Fruit fly (Drosophila melanogaster) whole organism, embryonic: Measurements from ENCODE around the gene CG32147.

Experiments used
- Abd-B ChIP-seq: fragments of 200-800 bp; sonication (Bioruptor generic); optimal IDR thresholded peaks from 2 replicates; lab custom pipeline; 2018; ENCODE audit warnings: missing biosample characterization, mild to moderate bottlenecking, missing genetic modification characterization, moderate library complexity
- Awh ChIP-seq: fragments of 200-800 bp; sonication (Bioruptor generic); IDR thresholded peaks from 2 replicates; pipeline ENCODE4, ENCODE4 v1.3.6; 2022; ENCODE audit warnings: missing biosample characterization, missing genetic modification characterization
- B-H1 ChIP-seq: fragments of 200-800 bp; sonication (Bioruptor generic); IDR thresholded peaks from 3 replicates; pipeline ENCODE4 v1.3.6; 2022; ENCODE audit warnings: missing biosample characterization, missing genetic modification characterization
- CG1024 ChIP-seq: fragments of 200-800 bp; sonication (Bioruptor generic); IDR thresholded peaks from 2 replicates; pipeline ENCODE4 v1.3.6; 2022; ENCODE audit warnings: missing biosample characterization, missing genetic modification characterization
- CG10267 ChIP-seq: fragments of 200-800 bp; sonication (Bioruptor generic); optimal IDR thresholded peaks from 2 replicates; lab custom pipeline; 2018; ENCODE audit warnings: missing biosample characterization, mild to moderate bottlenecking, missing genetic modification characterization, moderate library complexity
- CG10431 ChIP-seq: fragments of 200-800 bp; sonication (Bioruptor generic); optimal IDR thresholded peaks from 3 replicates; lab custom pipeline; 2018; ENCODE audit warnings: missing biosample characterization, mild to moderate bottlenecking, missing genetic modification characterization
- CG11093 ChIP-seq: fragments of 200-800 bp; sonication (Bioruptor generic); IDR thresholded peaks from 3 replicates; pipeline ENCODE4 v1.3.6; 2022; ENCODE audit warnings: missing biosample characterization, missing genetic modification characterization
- CG11456 ChIP-seq: fragments of 200-800 bp; sonication (Bioruptor generic); IDR thresholded peaks from 3 replicates; pipeline ENCODE4 v1.3.6; 2022; ENCODE audit warnings: missing biosample characterization, missing genetic modification characterization
- CG13123 ChIP-seq: fragments of 200-800 bp; sonication (Bioruptor generic); optimal IDR thresholded peaks from 2 replicates; lab custom pipeline; 2016; ENCODE audit warnings: missing biosample characterization, missing genetic modification characterization
- CG13894 ChIP-seq: fragments of 200-800 bp; sonication (Bioruptor generic); optimal IDR thresholded peaks from 3 replicates; lab custom pipeline; 2018; ENCODE audit warnings: missing biosample characterization, mild to moderate bottlenecking, missing genetic modification characterization, moderate library complexity
- CG14050 ChIP-seq: fragments of 200-800 bp; sonication (Bioruptor generic); IDR thresholded peaks from 3 replicates; pipeline ENCODE4 v1.3.6; 2022; ENCODE audit warnings: missing biosample characterization, missing genetic modification characterization
- CG14860 ChIP-seq: fragments of 200-800 bp; sonication (Bioruptor generic); IDR thresholded peaks from 3 replicates; pipeline ENCODE4 v1.3.6; 2022; ENCODE audit warnings: missing biosample characterization, missing genetic modification characterization; ENCODE audit not compliant: partially characterized antibody
- CG1529 ChIP-seq: fragments of 200-800 bp; sonication (Bioruptor generic); optimal IDR thresholded peaks from 3 replicates; lab custom pipeline; 2018; ENCODE audit warnings: missing biosample characterization, missing genetic modification characterization
- CG17385 ChIP-seq: fragments of 200-800 bp; sonication (Bioruptor generic); optimal IDR thresholded peaks from 3 replicates; lab custom pipeline; 2018; ENCODE audit warnings: missing biosample characterization, mild to moderate bottlenecking, missing genetic modification characterization
- CG17912 ChIP-seq: fragments of 200-800 bp; sonication (Bioruptor generic); optimal IDR thresholded peaks from 2 replicates; lab custom pipeline; 2018; ENCODE audit warnings: missing biosample characterization, mild to moderate bottlenecking, missing genetic modification characterization
- CG30403 ChIP-seq: fragments of 200-800 bp; sonication (Bioruptor generic); optimal IDR thresholded peaks from 3 replicates; lab custom pipeline; 2016; ENCODE audit warnings: missing biosample characterization, missing genetic modification characterization
- CG32767 ChIP-seq: fragments of 200-800 bp; sonication (Bioruptor generic); IDR thresholded peaks from 2 replicates; pipeline ENCODE4 v1.3.6; 2022; ENCODE audit warnings: missing biosample characterization, missing genetic modification characterization
- CG43689 ChIP-seq: fragments of 200-800 bp; sonication (Bioruptor generic); IDR thresholded peaks from 2 replicates; pipeline ENCODE4 v1.3.6; 2022; ENCODE audit warnings: missing biosample characterization, missing genetic modification characterization
- CG6175 ChIP-seq: fragments of 200-800 bp; sonication (Bioruptor generic); IDR thresholded peaks from 3 replicates; pipeline ENCODE4 v1.3.6; 2022; ENCODE audit warnings: missing biosample characterization, missing genetic modification characterization
- CG6272 ChIP-seq: fragments of 200-800 bp; sonication (Bioruptor generic); IDR thresholded peaks from 2 replicates; pipeline ENCODE4 v1.3.6; 2022; ENCODE audit warnings: missing biosample characterization, missing genetic modification characterization
- CG6813 ChIP-seq: fragments of 200-800 bp; sonication (Bioruptor generic); optimal IDR thresholded peaks from 2 replicates; lab custom pipeline; 2017; ENCODE audit warnings: missing biosample characterization, missing genetic modification characterization, mild to moderate bottlenecking, moderate library complexity, missing genetic modification reagents
- CG7271 ChIP-seq: fragments of 200-800 bp; sonication (Bioruptor generic); optimal IDR thresholded peaks from 2 replicates; lab custom pipeline; 2018; ENCODE audit warnings: missing biosample characterization, mild to moderate bottlenecking, missing genetic modification characterization, moderate library complexity
- CG9437 ChIP-seq: fragments of 200-800 bp; sonication (Bioruptor generic); optimal IDR thresholded peaks from 2 replicates; lab custom pipeline; 2018; ENCODE audit warnings: missing biosample characterization, mild to moderate bottlenecking, missing genetic modification characterization
- CG9727 ChIP-seq: fragments of 200-800 bp; sonication (Bioruptor generic); optimal IDR thresholded peaks from 3 replicates; lab custom pipeline; 2017; ENCODE audit warnings: missing biosample characterization, mild to moderate bottlenecking, missing genetic modification characterization
- CkIIα-i1 ChIP-seq: fragments of 200-800 bp; sonication (Bioruptor generic); IDR thresholded peaks from 2 replicates; pipeline ENCODE4 v1.3.6; 2022; ENCODE audit warnings: missing biosample characterization, missing genetic modification characterization
- Drgx ChIP-seq: fragments of 200-800 bp; sonication (Bioruptor generic); IDR thresholded peaks from 2 replicates; pipeline ENCODE4 v1.3.6; 2022; ENCODE audit warnings: missing biosample characterization, missing genetic modification characterization
- Eip74EF ChIP-seq, 2 experiments: fragments of 200-800 bp in 1 of 2; fragments of >200 bp in 1 of 2; sonication (Bioruptor generic) in 1 of 2; optimal IDR thresholded peaks; 2 replicates each; lab custom pipeline; 2017 to 2019; ENCODE audit warnings: missing biosample characterization in 2 of 2, missing genetic modification characterization in 2 of 2, mild to moderate bottlenecking in 1 of 2, moderate library complexity in 1 of 2
- Fer3 ChIP-seq: fragments of 200-800 bp; sonication (Bioruptor generic); optimal IDR thresholded peaks from 2 replicates; lab custom pipeline; 2018; ENCODE audit warnings: missing biosample characterization, mild to moderate bottlenecking, missing genetic modification characterization, moderate library complexity
- Jarid2 ChIP-seq: fragments of 200-800 bp; sonication (Bioruptor generic); optimal IDR thresholded peaks from 3 replicates; lab custom pipeline; 2017; ENCODE audit warnings: mild to moderate bottlenecking, missing biosample characterization, missing genetic modification reagents, missing genetic modification characterization
- NC2α ChIP-seq: fragments of 200-800 bp; sonication (Bioruptor generic); optimal IDR thresholded peaks from 2 replicates; lab custom pipeline; 2016; ENCODE audit warnings: missing biosample characterization, missing genetic modification characterization
- PHDP ChIP-seq: fragments of 200-800 bp; sonication (Bioruptor generic); optimal IDR thresholded peaks from 3 replicates; lab custom pipeline; 2018; ENCODE audit warnings: missing biosample characterization, mild to moderate bottlenecking, missing genetic modification characterization, moderate library complexity
- Side ChIP-seq: fragments of 200-800 bp; sonication (Bioruptor generic); optimal IDR thresholded peaks from 2 replicates; lab custom pipeline; 2016; ENCODE audit warnings: missing biosample characterization, missing genetic modification characterization
- Sox100B ChIP-seq: fragments of 200-800 bp; sonication (Bioruptor generic); optimal IDR thresholded peaks from 3 replicates; lab custom pipeline; 2018; ENCODE audit warnings: missing biosample characterization, mild to moderate bottlenecking, missing genetic modification characterization
- Sry-δ ChIP-seq: fragments of 200-800 bp; sonication (Bioruptor generic); optimal IDR thresholded peaks from 2 replicates; lab custom pipeline; 2016; ENCODE audit warnings: missing biosample characterization, missing genetic modification characterization
- Stat92E ChIP-seq, 3 experiments: fragments of >200 bp in 2 of 3; fragments of 200-800 bp in 1 of 3; sonication (Bioruptor generic) in 1 of 3; optimal IDR thresholded peaks; 2 replicates each; lab custom pipeline; 2017 to 2019; ENCODE audit warnings: missing biosample characterization in 3 of 3, missing genetic modification characterization in 3 of 3, mild to moderate bottlenecking in 1 of 3, moderate library complexity in 1 of 3
- Vsx1 ChIP-seq: fragments of 200-800 bp; sonication (Bioruptor generic); optimal IDR thresholded peaks from 2 replicates; lab custom pipeline; 2017; ENCODE audit warnings: missing biosample characterization, mild to moderate bottlenecking, missing genetic modification characterization, missing genetic modification reagents
- aop ChIP-seq: fragments of 200-800 bp; sonication (Bioruptor generic); IDR thresholded peaks from 2 replicates; pipeline ENCODE4 v1.3.6; 2022; ENCODE audit warnings: missing biosample characterization, missing genetic modification characterization
- ara ChIP-seq: fragments of 200-800 bp; sonication (Bioruptor generic); IDR thresholded peaks from 2 replicates; pipeline ENCODE4 v1.3.6; 2022; ENCODE audit warnings: missing biosample characterization, missing genetic modification characterization
- btn ChIP-seq: fragments of 200-800 bp; sonication (Bioruptor generic); optimal IDR thresholded peaks from 2 replicates; lab custom pipeline; 2016; ENCODE audit warnings: missing biosample characterization, missing genetic modification characterization
- caup ChIP-seq: fragments of 200-800 bp; sonication (Bioruptor generic); optimal IDR thresholded peaks from 3 replicates; lab custom pipeline; 2017; ENCODE audit warnings: missing biosample characterization, mild to moderate bottlenecking, missing genetic modification characterization, moderate library complexity; ENCODE audit not compliant: severe bottlenecking
- dati ChIP-seq: fragments of 200-800 bp; sonication (Bioruptor generic); IDR thresholded peaks from 2 replicates; pipeline ENCODE4 v1.3.6; 2022; ENCODE audit warnings: missing biosample characterization, missing genetic modification characterization
- ewg ChIP-seq: fragments of 200-800 bp; sonication (Bioruptor generic); optimal IDR thresholded peaks from 3 replicates; lab custom pipeline; 2017; ENCODE audit warnings: mild to moderate bottlenecking, missing biosample characterization, missing genetic modification reagents, missing genetic modification characterization
- gsb-n ChIP-seq: fragments of 200-800 bp; sonication (Bioruptor generic); optimal IDR thresholded peaks from 3 replicates; lab custom pipeline; 2018; ENCODE audit warnings: missing biosample characterization, mild to moderate bottlenecking, missing genetic modification characterization
- otp ChIP-seq: fragments of 200-800 bp; sonication (Bioruptor generic); IDR thresholded peaks from 3 replicates; pipeline ENCODE4, ENCODE4 v1.3.6; 2022; ENCODE audit warnings: missing biosample characterization, missing genetic modification characterization
- peb ChIP-seq: fragments of 200-800 bp; sonication (Bioruptor generic); IDR thresholded peaks from 2 replicates; pipeline ENCODE4 v1.3.6; 2022; ENCODE audit warnings: missing biosample characterization, missing genetic modification characterization
- pum ChIP-seq: fragments of 200-800 bp; sonication (Bioruptor generic); optimal IDR thresholded peaks from 2 replicates; lab custom pipeline; 2016; ENCODE audit warnings: missing biosample characterization, missing genetic modification characterization
- sens ChIP-seq: fragments of 200-800 bp; sonication (Bioruptor generic); peaks from one replicate; lab custom pipeline; 2016; ENCODE audit warnings: missing biosample characterization, missing genetic modification characterization
- sim ChIP-seq: fragments of 200-800 bp; sonication (Bioruptor generic); IDR thresholded peaks from 2 replicates; pipeline ENCODE4 v1.3.6; 2022; ENCODE audit warnings: missing biosample characterization, missing genetic modification characterization
- slbo ChIP-seq: fragments of 200-800 bp; sonication (Bioruptor generic); IDR thresholded peaks from 2 replicates; pipeline ENCODE4 v1.3.6; 2022; ENCODE audit warnings: missing biosample characterization, missing genetic modification characterization
- yki ChIP-seq: fragments of >200 bp; optimal IDR thresholded peaks from 3 replicates; lab custom pipeline; 2018

Gene CG32147

DNA sequence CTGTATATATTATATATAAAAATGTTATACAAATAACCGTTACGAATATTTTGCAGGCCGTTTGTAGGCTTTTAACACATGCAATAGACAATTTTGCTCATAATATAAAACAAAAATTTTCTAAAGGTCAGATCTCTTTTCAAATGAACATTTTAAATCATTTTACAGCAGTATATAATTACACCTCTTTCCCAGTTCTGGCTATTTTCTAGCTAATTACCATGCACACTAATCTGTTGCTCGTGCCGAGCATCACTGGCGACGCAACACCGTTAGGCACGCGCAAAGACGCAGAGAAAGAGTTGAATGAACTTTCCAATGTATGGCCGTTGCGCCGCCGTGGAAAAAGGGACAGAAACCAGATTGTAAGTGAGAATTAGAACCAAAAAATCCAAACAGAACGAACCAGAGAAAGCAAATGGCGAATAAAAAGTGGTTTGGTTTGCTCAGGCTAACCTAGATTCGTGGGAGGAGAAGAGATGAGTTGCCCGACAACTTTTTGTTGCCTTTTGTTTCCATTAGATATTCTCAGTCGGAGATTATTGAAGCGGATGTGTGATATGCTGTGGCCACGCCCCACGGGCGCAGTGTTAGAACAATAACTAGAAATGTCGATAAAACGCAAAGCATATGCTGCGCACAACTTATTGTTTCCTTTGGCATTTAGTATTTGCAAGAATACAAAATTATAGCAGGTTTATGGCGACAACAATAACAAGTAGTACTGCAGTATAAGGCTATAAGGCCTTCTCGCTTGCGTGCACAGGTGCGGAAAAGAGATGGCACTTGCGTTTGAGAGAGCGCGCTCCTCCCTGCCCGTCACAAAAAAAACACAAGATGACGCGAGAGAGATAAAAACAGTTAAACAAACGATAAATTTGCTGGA lies 2.5 kb downstream of the CG32147 start (continued):
- TF ChIP-seq CG10431 (GFP tag; lab: Kevin White, UChicago) (no peak), CG7271 (no peak), CG9727 (GFP tag; lab: Kevin White, UChicago) (peak; percentile 31), CG17912 (GFP tag; lab: Kevin White, UChicago) (peak; percentile 10), Sox100B (GFP tag; lab: Kevin White, UChicago) (no peak), peb (no peak), CG17385 (GFP tag; lab: Kevin White, UChicago) (no peak), CG9437 (GFP tag; lab: Kevin White, UChicago) (peak; percentile 35), Fer3 (tag; lab: Kevin White, UChicago) (peak; percentile 20), Jarid2 (GFP tag; lab: Kevin White, UChicago) (no peak), CkIIα-i1 (GFP tag; lab: Robert Waterston, UW) (no peak), otp (GFP tag; lab: Robert Waterston, UW) (no peak), slbo (GFP tag; lab: Robert Waterston, UW) (peak; percentile 60), CG11093 (GFP tag; lab: Robert Waterston, UW) (no peak), sens (GFP tag; lab: Kevin White, UChicago) (peak; percentile 76), btn (no peak), Abd-B (peak; percentile 3), CG14860 (GFP tag; lab: Robert Waterston, UW) (no peak), CG30403 (GFP tag; lab: Kevin White, UChicago) (peak; percentile 59), CG13123 (no peak), caup (GFP tag; lab: Kevin White, UChicago) (no peak), pum (no peak), CG11456 (GFP tag; lab: Robert Waterston, UW) (0 out of 3 replicates have a peak, but pooled peaks have one; percentile 15), Vsx1 (GFP tag; lab: Kevin White, UChicago) (peak; percentile 69), aop (no peak), Side (GFP tag; lab: Kevin White, UChicago) (no peak), CG1024 (no peak), CG32767 (GFP tag; lab: Robert Waterston, UW) (no peak), sim (GFP tag; lab: Robert Waterston, UW) (no peak), NC2α (no peak), ewg (GFP tag; lab: Kevin White, UChicago) (peak; percentile 79), Awh (GFP tag; lab: Robert Waterston, UW) (no peak), CG6813 (GFP tag; lab: Kevin White, UChicago) (no peak), Drgx (GFP tag; lab: Robert Waterston, UW) (peak; percentile 42; the same call in 1 of the 2 replicates), CG6272 (no peak), PHDP (tag; lab: Kevin White, UChicago) (no peak), B-H1 (GFP tag; lab: Robert Waterston, UW) (no peak), ara (no peak), CG1529 (GFP tag; lab: Kevin White, UChicago) (no peak), yki (lab: Kevin White, UChicago) (no peak), CG43689 (GFP tag; lab: Robert Waterston, UW) (no peak), CG14050 (GFP tag; lab: Robert Waterston, UW) (no peak), Stat92E (GFP tag; optimal IDR thresholded peaks at IDR 0.05; lab: Kevin White, UChicago) (no peak), CG10267 (tag; lab: Kevin White, UChicago) (peak; percentile 8), Sry-δ (no peak), CG6175 (GFP tag; lab: Robert Waterston, UW) (no peak), gsb-n (peak; percentile 22), CG13894 (no peak), dati (no peak), Eip74EF (GFP tag; optimal IDR thresholded peaks at IDR 0.05; lab: Kevin White, UChicago) (no peak)
